Worm (Caenorhabditis elegans): ENCODE data around the gene alh-9.

ce11 chrIII:5810012-5810411, 45.8 kb upstream of the alh-9 start:
- TF ChIP-seq nhr-6 (tag; optimal IDR thresholded peaks at IDR 0.05) (no peak), cey-2 (tag; optimal IDR thresholded peaks at IDR 0.05; ENCODE audit: borderline replicate concordance, insufficient read depth) (no peak), lin-15B (tag; optimal IDR thresholded peaks at IDR 0.05) (no peak), php-3 (GFP tag; IDR thresholded peaks at IDR 0.05) (no peak), mxl-2 (GFP tag; conservative IDR thresholded peaks at IDR 0.05) (no peak), F26F4.8 (GFP tag; conservative IDR thresholded peaks at IDR 0.05) (no peak), nhr-25 (tag; optimal IDR thresholded peaks at IDR 0.05; ENCODE audit: borderline replicate concordance, insufficient read depth) (no peak), F44E2.7 (GFP tag; IDR thresholded peaks at IDR 0.05) (no peak), nhr-237 (tag; optimal IDR thresholded peaks at IDR 0.05) (no peak), mdl-1 (tag; optimal IDR thresholded peaks at IDR 0.05) (no peak), Y105C5A.15 (GFP tag; IDR thresholded peaks at IDR 0.05) (no peak)

Data from whole organism, L4 larva.